Worm (Caenorhabditis elegans) whole organism, young adult: Measurements from ENCODE around the gene F44E7.4.

ENCODE experiments used
- F10E7.11 ChIP-seq: sonication (generic microtip); optimal IDR thresholded peaks from 2 replicates; lab custom pipeline; 2017; ENCODE audit warnings: mild to moderate bottlenecking, missing genetic modification characterization, moderate library complexity, missing compliant biosample characterization
- F22D6.2 ChIP-seq: sonication (generic microtip); optimal IDR thresholded peaks from 2 replicates; lab custom pipeline; 2016; ENCODE audit warnings: mild to moderate bottlenecking, missing genetic modification characterization, missing compliant biosample characterization
- F23B12.7 ChIP-seq: sonication (generic microtip); optimal IDR thresholded peaks from 2 replicates; lab custom pipeline; 2017; ENCODE audit warnings: missing genetic modification characterization, mild to moderate bottlenecking, missing compliant biosample characterization, antibody characterized with exemption, moderate library complexity; ENCODE audit not compliant: insufficient read depth
- F57A8.1 ChIP-seq: fragments of 200-800 bp; sonication (Bioruptor generic); optimal IDR thresholded peaks from 2 replicates; lab custom pipeline; 2018; ENCODE audit warnings: mild to moderate bottlenecking, missing genetic modification characterization, moderate library complexity, missing compliant biosample characterization
- Y56A3A.18 ChIP-seq: fragments of 200-800 bp; sonication (Bioruptor generic); IDR thresholded peaks from 2 replicates; pipeline ENCODE4 v1.3.6; 2022; ENCODE audit warnings: missing genetic modification reagents, missing genetic modification characterization, missing compliant biosample characterization
- Y67H2A.10 ChIP-seq: fragments of 200-800 bp; sonication (Bioruptor generic); conservative IDR thresholded peaks from 2 replicates; pipeline ENCODE4 v1.3.6; 2022; ENCODE audit warnings: missing genetic modification reagents, missing genetic modification characterization, missing compliant biosample characterization
- Y95B8A.8 ChIP-seq: fragments of 200-800 bp; sonication (Bioruptor generic); IDR thresholded peaks from 2 replicates; pipeline ENCODE4 v1.3.6; 2022; ENCODE audit warnings: missing genetic modification reagents, missing genetic modification characterization, missing compliant biosample characterization
- ama-1 ChIP-seq, 3 experiments: fragments of 150-350 bp in 1 of 3; sonication (generic microtip) in 2 of 3; optimal IDR thresholded peaks; 2 replicates each; lab custom pipeline; 2014 to 2018; ENCODE audit warnings: missing biosample characterization in 2 of 3, missing genetic modification characterization in 2 of 3, missing genetic modification reagents in 2 of 3
- aptf-3 ChIP-seq: fragments of 200-800 bp; sonication (Bioruptor generic); IDR thresholded peaks from 2 replicates; pipeline ENCODE4 v1.3.6; 2022; ENCODE audit warnings: missing genetic modification characterization, missing compliant biosample characterization
- ceh-79 ChIP-seq: sonication (generic microtip); optimal IDR thresholded peaks from 2 replicates; lab custom pipeline; 2017; ENCODE audit warnings: mild to moderate bottlenecking, missing genetic modification characterization, missing compliant biosample characterization
- dox-1 ChIP-seq: fragments of 200-800 bp; sonication (Bioruptor generic); IDR thresholded peaks from 2 replicates; pipeline ENCODE4 v1.3.6; 2022; ENCODE audit warnings: missing genetic modification reagents, missing genetic modification characterization, missing compliant biosample characterization
- efl-1 ChIP-seq: fragments of 150-350 bp; optimal IDR thresholded peaks from 2 replicates; lab custom pipeline; 2014; ENCODE audit warnings: missing biosample characterization, missing genetic modification reagents, missing genetic modification characterization
- egl-18 ChIP-seq: fragments of 200-800 bp; sonication (Bioruptor generic); IDR thresholded peaks from 2 replicates; pipeline ENCODE4 v1.3.6; 2022; ENCODE audit warnings: missing genetic modification reagents, missing genetic modification characterization, missing compliant biosample characterization
- ekl-4 ChIP-seq: fragments of 200-800 bp; sonication (Bioruptor generic); IDR thresholded peaks from 2 replicates; pipeline ENCODE4 v1.3.6; 2022; ENCODE audit warnings: missing genetic modification reagents, missing genetic modification characterization, missing compliant biosample characterization
- fkh-3 ChIP-seq: sonication (generic microtip); optimal IDR thresholded peaks from 2 replicates; lab custom pipeline; 2016; ENCODE audit warnings: mild to moderate bottlenecking, missing genetic modification characterization, missing compliant biosample characterization
- him-1 ChIP-seq: sonication (generic microtip); optimal IDR thresholded peaks from 2 replicates; lab custom pipeline; 2016; ENCODE audit warnings: missing genotype, missing genetic modification reagents, missing genetic modification characterization, missing compliant biosample characterization
- hlh-12 ChIP-seq: sonication (generic microtip); optimal IDR thresholded peaks from 2 replicates; lab custom pipeline; 2016; ENCODE audit warnings: missing genetic modification characterization, missing compliant biosample characterization
- hmg-1.2 ChIP-seq: fragments of 200-800 bp; sonication (Bioruptor generic); IDR thresholded peaks from 2 replicates; pipeline ENCODE4 v1.3.6; 2022; ENCODE audit warnings: missing genetic modification reagents, missing genetic modification characterization, missing compliant biosample characterization
- hrde-1 ChIP-seq: sonication (generic microtip); optimal IDR thresholded peaks from 2 replicates; lab custom pipeline; 2016; ENCODE audit warnings: missing genetic modification characterization, mild to moderate bottlenecking, missing compliant biosample characterization, moderate library complexity, missing genotype, missing genetic modification reagents, borderline replicate concordance
- lag-1 ChIP-seq: fragments of 200-800 bp; sonication (Bioruptor generic); IDR thresholded peaks from 2 replicates; pipeline ENCODE4 v1.3.6; 2022; ENCODE audit warnings: missing genetic modification reagents, missing genetic modification characterization, missing compliant biosample characterization
- let-526 ChIP-seq: fragments of 200-800 bp; sonication (Bioruptor generic); IDR thresholded peaks from 2 replicates; pipeline ENCODE4 v1.3.6; 2022; ENCODE audit warnings: missing genetic modification reagents, missing genetic modification characterization, missing compliant biosample characterization
- lin-35 ChIP-seq, 3 experiments: fragments of 150-350 bp in 2 of 3; sonication (generic microtip) in 1 of 3; optimal IDR thresholded peaks; 2 replicates each; lab custom pipeline; 2014 to 2018; ENCODE audit warnings: missing biosample characterization in 3 of 3, missing genetic modification characterization in 3 of 3, missing genetic modification reagents in 3 of 3
- lsl-1 ChIP-seq: fragments of 200-800 bp; sonication (Bioruptor generic); optimal IDR thresholded peaks from 2 replicates; lab custom pipeline; 2018; ENCODE audit warnings: mild to moderate bottlenecking, missing genetic modification characterization, moderate library complexity, missing compliant biosample characterization
- madf-8 ChIP-seq: fragments of 200-800 bp; sonication (Bioruptor generic); conservative IDR thresholded peaks from 2 replicates; pipeline ENCODE4 v1.3.6; 2022; ENCODE audit warnings: missing genetic modification reagents, missing genetic modification characterization, missing compliant biosample characterization
- mcd-1 ChIP-seq: fragments of 200-800 bp; sonication (Bioruptor generic); IDR thresholded peaks from 2 replicates; pipeline ENCODE4 v1.3.6; 2022; ENCODE audit warnings: missing genetic modification reagents, missing genetic modification characterization, missing compliant biosample characterization
- nfya-2 ChIP-seq: fragments of 200-800 bp; sonication (Bioruptor generic); IDR thresholded peaks from 2 replicates; pipeline ENCODE4 v1.3.6; 2022; ENCODE audit warnings: missing genetic modification reagents, missing genetic modification characterization, missing compliant biosample characterization
- nfyb-1 ChIP-seq: fragments of 200-800 bp; sonication (Bioruptor generic); IDR thresholded peaks from 2 replicates; pipeline ENCODE4 v1.3.6; 2022; ENCODE audit warnings: missing genetic modification reagents, missing genetic modification characterization, missing compliant biosample characterization
- nhr-120 ChIP-seq: fragments of 200-800 bp; sonication (Bioruptor generic); IDR thresholded peaks from 2 replicates; pipeline ENCODE4 v1.3.6; 2022; ENCODE audit warnings: missing genetic modification characterization, missing compliant biosample characterization
- nhr-27 ChIP-seq: fragments of 200-800 bp; sonication (Bioruptor generic); optimal IDR thresholded peaks from 2 replicates; lab custom pipeline; 2018; ENCODE audit warnings: mild to moderate bottlenecking, missing genetic modification characterization, moderate library complexity, missing compliant biosample characterization
- nhr-80 ChIP-seq: sonication (generic microtip); optimal IDR thresholded peaks from 2 replicates; lab custom pipeline; 2016; ENCODE audit warnings: missing genetic modification characterization, missing compliant biosample characterization
- nhr-90 ChIP-seq: sonication (generic microtip); optimal IDR thresholded peaks from 2 replicates; lab custom pipeline; 2016; ENCODE audit warnings: missing genotype, mild to moderate bottlenecking, missing genetic modification characterization, missing compliant biosample characterization
- pha-4 ChIP-seq: fragments of 150-350 bp; sonication (generic microtip); optimal IDR thresholded peaks from 2 replicates; lab custom pipeline; 2014; ENCODE audit warnings: missing biosample characterization, missing genetic modification reagents, missing genetic modification characterization
- snpc-4 ChIP-seq, 5 experiments: fragments of 150-350 bp in 1 of 5; sonication (generic microtip) in 4 of 5; optimal IDR thresholded peaks; 2 replicates each; lab custom pipeline; 2014 to 2018; ENCODE audit warnings: missing genetic modification characterization in 5 of 5, missing biosample characterization in 3 of 5, antibody characterized with exemption in 2 of 5, mild to moderate bottlenecking in 2 of 5, missing compliant biosample characterization in 2 of 5, missing genotype in 2 of 5, moderate library complexity in 2 of 5, missing genetic modification reagents in 1 of 5
- tbp1 ChIP-seq: fragments of 200-800 bp; sonication (Bioruptor generic); optimal IDR thresholded peaks from 2 replicates; lab custom pipeline; 2018; ENCODE audit warnings: mild to moderate bottlenecking, missing genetic modification characterization, missing compliant biosample characterization
- unc-130 ChIP-seq: sonication (generic microtip); optimal IDR thresholded peaks from 2 replicates; lab custom pipeline; 2016; ENCODE audit warnings: missing genetic modification reagents, missing genetic modification characterization, missing compliant biosample characterization
- unc-62 ChIP-seq: fragments of 150-350 bp; optimal IDR thresholded peaks from 2 replicates; lab custom pipeline; 2014; ENCODE audit warnings: missing biosample characterization, missing genetic modification reagents, missing genetic modification characterization
- zim-3 ChIP-seq: sonication (generic microtip); optimal IDR thresholded peaks from 2 replicates; lab custom pipeline; 2017; ENCODE audit warnings: mild to moderate bottlenecking, missing genetic modification characterization, moderate library complexity, missing compliant biosample characterization

The F44E7.4 gene

ce11 chrV:5788650-5789049, 11.9 kb upstream of the F44E7.4 start:
- TF ChIP-seq F57A8.1 (GFP tag; lab: Kevin White, UChicago) = no peak
- TF ChIP-seq F10E7.11 (tag; lab: Kevin White, UChicago) = no peak
- no peak for TF ChIP-seq F23B12.7 (tag; lab: Kevin White, UChicago)
- TF ChIP-seq hmg-1.2 = peak; percentile 26; the same call in 1 of the 2 replicates
- TF ChIP-seq tbp1 (GFP tag; lab: Kevin White, UChicago) = no peak
- peak; percentile 33 for TF ChIP-seq nhr-80 (tag; lab: Kevin White, UChicago)
- TF ChIP-seq lsl-1 (GFP tag; lab: Kevin White, UChicago) = no peak
- no peak for TF ChIP-seq fkh-3 (tag; lab: Kevin White, UChicago)
- TF ChIP-seq hlh-12 (tag; lab: Kevin White, UChicago) = no peak
- no peak for TF ChIP-seq lag-1
- no peak for TF ChIP-seq madf-8 (GFP tag; lab: Robert Waterston, UW)
- 0 out of 2 replicates have a peak, but pooled peaks have one; percentile 41 for TF ChIP-seq nfyb-1 (GFP tag; lab: Robert Waterston, UW)
- TF ChIP-seq snpc-4 (GFP tag; optimal IDR thresholded peaks at IDR 0.05; lab: Kevin White, UChicago) = no peak
- no peak for TF ChIP-seq snpc-4 (tag; optimal IDR thresholded peaks at IDR 0.05; lab: Kevin White, UChicago)
- no peak for TF ChIP-seq ekl-4 (GFP tag; lab: Robert Waterston, UW)
- TF ChIP-seq nhr-90 (tag; lab: Kevin White, UChicago) = no peak
- peak; percentile 35; the same call in 1 of the 2 replicates for TF ChIP-seq dox-1 (GFP tag; lab: Robert Waterston, UW)
- no peak for TF ChIP-seq nhr-120 (GFP tag; lab: Robert Waterston, UW)

DNA sequence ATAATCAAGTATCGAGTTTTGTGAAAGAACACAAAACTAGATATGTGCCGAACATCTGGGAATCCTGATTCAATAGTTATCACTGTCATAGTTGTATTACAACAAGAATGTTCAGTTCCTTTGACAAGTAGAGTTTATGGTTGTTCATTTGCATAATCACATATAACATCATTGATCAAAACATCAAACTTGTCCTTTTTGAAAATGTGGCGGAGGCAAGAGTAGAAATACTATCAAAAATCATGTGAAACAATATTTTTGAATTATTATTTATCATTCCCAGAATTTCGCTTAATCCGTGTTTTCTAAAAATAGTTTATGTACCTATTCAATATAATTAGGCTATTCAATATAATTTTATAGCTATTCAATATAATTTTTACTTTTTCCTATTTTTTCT, 8.6 kb upstream of the F44E7.4 start, which contains the start of gene F44E7.7:
Gene F44E7.7, minus strand, starts transcription at position 101 of the 400 bp plus-strand sequence.
- TF ChIP-seq unc-130 (GFP tag; lab: Kevin White, UChicago) (no peak), F22D6.2 (tag; lab: Kevin White, UChicago) (no peak), nhr-120 (GFP tag; lab: Robert Waterston, UW) (no peak), egl-18 (GFP tag; lab: Robert Waterston, UW) (no peak), Y67H2A.10 (GFP tag; lab: Robert Waterston, UW) (no peak), nhr-27 (no peak), efl-1 (GFP tag; lab: Kevin White, UChicago) (no peak), nhr-80 (tag; lab: Kevin White, UChicago) (no peak), pha-4 (tag; lab: Kevin White, UChicago) (no peak), nfyb-1 (GFP tag; lab: Robert Waterston, UW) (no peak), Y95B8A.8 (GFP tag; lab: Robert Waterston, UW) (no peak), ama-1 (optimal IDR thresholded peaks at IDR 0.05; lab: Kevin White, UChicago) (no peak), ama-1 (GFP tag; optimal IDR thresholded peaks at IDR 0.05; lab: Kevin White, UChicago) (no peak), zim-3 (tag; lab: Kevin White, UChicago) (no peak), hrde-1 (tag; lab: Kevin White, UChicago) (no peak), let-526 (no peak), aptf-3 (GFP tag; lab: Robert Waterston, UW) (no peak)

- TF ChIP-seq Y56A3A.18 (GFP tag; lab: Robert Waterston, UW) (no peak), him-1 (tag; lab: Kevin White, UChicago) (no peak), tbp1 (GFP tag; lab: Kevin White, UChicago) (no peak), ceh-79 (tag; lab: Kevin White, UChicago) (no peak), hlh-12 (tag; lab: Kevin White, UChicago) (no peak), unc-62 (GFP tag; lab: Kevin White, UChicago) (no peak), nfya-2 (GFP tag; lab: Robert Waterston, UW) (no peak), lin-35 (GFP tag; optimal IDR thresholded peaks at IDR 0.05; lab: Kevin White, UChicago) (no peak), mcd-1 (GFP tag; lab: Robert Waterston, UW) (no peak)
- TF ChIP-seq, all 124 proteins: peak for 0
Measured at ce11 chrV:5782687-5783086, 5.9 kb upstream of the F44E7.4 start, which contains the start of gene fbxa-183. TSS of gene fbxa-183 (minus strand) at chrV:5782787.
